Worm (Caenorhabditis elegans) whole organism, L4 larva: Measurements from ENCODE around the gene C16A3.5.

ENCODE experiments used
- F49E8.2 ChIP-seq: sonication (generic microtip); optimal IDR thresholded peaks from 2 replicates; lab custom pipeline; 2016; ENCODE audit warnings: missing compliant biosample characterization, mild to moderate bottlenecking, missing genetic modification characterization, borderline replicate concordance
- Y5F2A.4 ChIP-seq: fragments of 200-800 bp; sonication (Bioruptor generic); optimal IDR thresholded peaks from 2 replicates; lab custom pipeline; 2018; ENCODE audit warnings: mild to moderate bottlenecking, missing genetic modification characterization, missing compliant biosample characterization
- ama-1 ChIP-seq: fragments of 150-350 bp; optimal IDR thresholded peaks from 2 replicates; lab custom pipeline; 2014; ENCODE audit warnings: inconsistent platforms, mixed read lengths
- attf-4 ChIP-seq: sonication (generic microtip); optimal IDR thresholded peaks from 3 replicates; lab custom pipeline; 2017; ENCODE audit warnings: missing biosample characterization, missing genetic modification characterization
- ceh-28 ChIP-seq: fragments of 150-350 bp; optimal IDR thresholded peaks from 2 replicates; lab custom pipeline; 2014; ENCODE audit warnings: missing biosample characterization, missing genetic modification reagents, missing genetic modification characterization
- egl-27 ChIP-seq: sonication (generic microtip); optimal IDR thresholded peaks from 3 replicates; lab custom pipeline; 2017; ENCODE audit warnings: missing biosample characterization, missing genetic modification reagents, missing genetic modification characterization
- fkh-10 ChIP-seq: fragments of 150-350 bp; optimal IDR thresholded peaks from 2 replicates; lab custom pipeline; 2014; ENCODE audit warnings: missing biosample characterization, missing genetic modification reagents, missing genetic modification characterization
- lin-13 ChIP-seq: fragments of 150-350 bp; optimal IDR thresholded peaks from 2 replicates; lab custom pipeline; 2014; ENCODE audit warnings: missing biosample characterization, missing genetic modification reagents, missing genetic modification characterization
- nhr-237 ChIP-seq: sonication (generic microtip); optimal IDR thresholded peaks from 2 replicates; lab custom pipeline; 2017; ENCODE audit warnings: missing biosample characterization, missing genetic modification characterization
- snpc-4 ChIP-seq: fragments of 150-350 bp; optimal IDR thresholded peaks from 2 replicates; lab custom pipeline; 2014; ENCODE audit warnings: missing biosample characterization, missing genetic modification characterization
- spr-1 ChIP-seq: sonication (generic microtip); optimal IDR thresholded peaks from 2 replicates; lab custom pipeline; 2016; ENCODE audit warnings: mild to moderate bottlenecking, missing genetic modification characterization, missing compliant biosample characterization
- zip-11 ChIP-seq: fragments of 200-800 bp; sonication (Bioruptor generic); IDR thresholded peaks from 2 replicates; pipeline ENCODE4 v1.3.6; 2022; ENCODE audit warnings: missing genetic modification characterization, missing compliant biosample characterization
- zip-2 ChIP-seq: fragments of 150-350 bp; optimal IDR thresholded peaks from 2 replicates; lab custom pipeline; 2014; ENCODE audit warnings: missing biosample characterization, missing genetic modification characterization

ce11 chrIII:6358704-6359103, 21.9 kb upstream of the C16A3.5 start:
- TF ChIP-seq F49E8.2, result no peak
- no peak for TF ChIP-seq ama-1
- no peak for TF ChIP-seq fkh-10
- no peak for TF ChIP-seq zip-11 (GFP tag; lab: Robert Waterston, UW)
- no peak for TF ChIP-seq nhr-237 (tag; lab: Kevin White, UChicago)
- no peak for TF ChIP-seq egl-27
- TF ChIP-seq snpc-4 (tag; lab: Kevin White, UChicago), result no peak
- no peak for TF ChIP-seq lin-13 (GFP tag; lab: Kevin White, UChicago)
- TF ChIP-seq zip-2 (tag; lab: Kevin White, UChicago), result no peak
- no peak for TF ChIP-seq ceh-28
- TF ChIP-seq spr-1 (tag; lab: Kevin White, UChicago), result no peak
- no peak for TF ChIP-seq attf-4 (tag; lab: Kevin White, UChicago)
- no peak for TF ChIP-seq Y5F2A.4 (GFP tag; lab: Kevin White, UChicago)
